Fruit fly (Drosophila melanogaster) whole organism: ENCODE data around the gene CG15561.
A peak's percentile ranks its signal among the peaks of the same experiment; 100 is the strongest.

Source experiments
- CG8478 ChIP-seq: fragments of >200 bp; optimal IDR thresholded peaks from 2 replicates; lab custom pipeline; 2018; ENCODE audit warnings: inconsistent platforms
- Dll ChIP-seq: fragments of >200 bp; optimal IDR thresholded peaks from 2 replicates; lab custom pipeline; 2017
- EcR ChIP-seq, 2 experiments: fragments of >200 bp; optimal IDR thresholded peaks; 2 replicates each; lab custom pipeline; 2017; ENCODE audit warnings: missing biosample characterization in 2 of 2, missing genetic modification characterization in 2 of 2, missing genetic modification reagents in 2 of 2
- pan ChIP-seq: fragments of >200 bp; optimal IDR thresholded peaks from 2 replicates; lab custom pipeline; 2017
- psq ChIP-seq: fragments of >200 bp; optimal IDR thresholded peaks from 2 replicates; lab custom pipeline; 2017
- usp ChIP-seq: fragments of >200 bp; optimal IDR thresholded peaks from 2 replicates; lab custom pipeline; 2017; ENCODE audit warnings: missing biosample characterization, missing genetic modification characterization, mixed read lengths

CG15561 gene

DNA sequence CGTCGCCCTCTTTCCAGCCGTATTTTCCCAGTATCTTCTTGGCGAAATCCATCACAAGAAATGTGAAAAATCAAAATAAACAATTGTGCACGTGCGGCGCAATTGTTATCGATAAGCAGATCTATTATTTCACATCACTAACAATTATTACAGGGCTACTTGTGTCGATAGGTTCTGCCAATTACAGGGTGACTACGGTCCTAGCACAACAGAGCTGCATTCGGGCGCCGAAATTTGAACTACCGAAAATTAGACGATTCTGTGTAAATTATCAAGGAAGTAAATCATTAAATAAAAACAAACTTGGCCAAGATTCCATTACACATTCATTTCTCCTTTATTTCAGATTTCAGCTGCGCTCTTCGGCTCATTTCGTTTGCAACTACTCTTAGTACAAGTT is at the start of gene CG15561:
CG15561 (minus strand) TSS at position 113 of the 400 bp plus-strand sequence.
- TF ChIP-seq CG8478 (lab: Kevin White, UChicago) = no peak
- no peak for TF ChIP-seq psq (lab: Kevin White, UChicago)
- no peak for TF ChIP-seq pan (lab: Kevin White, UChicago)
- TF ChIP-seq usp (GFP tag; lab: Kevin White, UChicago) = no peak
- no peak for TF ChIP-seq EcR (GFP tag; optimal IDR thresholded peaks at IDR 0.05; lab: Kevin White, UChicago)
- no peak for TF ChIP-seq Dll (lab: Kevin White, UChicago)

- TF ChIP-seq usp (GFP tag; lab: Kevin White, UChicago) = no peak
- no peak for TF ChIP-seq psq (lab: Kevin White, UChicago)
- TF ChIP-seq EcR (GFP tag; optimal IDR thresholded peaks at IDR 0.05; lab: Kevin White, UChicago) = no peak
- TF ChIP-seq Dll (lab: Kevin White, UChicago) = no peak
- TF ChIP-seq pan (lab: Kevin White, UChicago) = no peak
- no peak for TF ChIP-seq CG8478 (lab: Kevin White, UChicago)
These were observed 49.7 kb upstream of the CG15561 start, which contains the start of gene ppk24 for dm6 chr3R:31265430-31265829. TSS of gene ppk24 (plus strand) at chr3R:31265730.

dm6 chr3R:31263934-31264333 is 48.2 kb upstream of the CG15561 start:
- TF ChIP-seq pan (lab: Kevin White, UChicago) = no peak
- TF ChIP-seq psq (lab: Kevin White, UChicago) = no peak
- TF ChIP-seq CG8478 (lab: Kevin White, UChicago) = no peak

DNA sequence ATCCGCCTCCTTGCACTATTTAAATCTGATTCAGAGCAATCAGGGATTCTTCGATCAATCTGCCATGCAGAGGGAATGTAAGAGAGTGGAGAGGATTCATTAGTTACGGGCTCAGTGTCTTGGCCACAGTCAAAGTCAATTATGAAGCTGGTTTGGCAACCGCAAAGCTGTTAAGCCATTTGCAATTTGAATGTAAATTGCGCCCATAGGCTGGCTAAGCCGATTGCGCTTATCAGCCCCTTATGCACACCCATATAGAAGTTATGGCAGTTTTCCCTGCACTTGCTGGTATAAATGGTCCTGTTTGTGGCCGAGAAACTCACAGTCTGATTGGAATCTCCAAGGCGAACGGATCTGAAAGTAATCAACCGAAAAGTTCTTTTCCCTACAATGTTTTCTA is 46.6 kb upstream of the CG15561 start, which contains the start of gene CAH5:
CAH5 (plus strand) TSS at position 301 of the 400 bp plus-strand sequence.
- no peak for TF ChIP-seq usp (GFP tag; lab: Kevin White, UChicago)
- TF ChIP-seq Dll (lab: Kevin White, UChicago) = no peak
- no peak for TF ChIP-seq CG8478 (lab: Kevin White, UChicago)
- TF ChIP-seq psq (lab: Kevin White, UChicago) = no peak
- TF ChIP-seq pan (lab: Kevin White, UChicago) = no peak
- no peak for TF ChIP-seq EcR (GFP tag; optimal IDR thresholded peaks at IDR 0.05; lab: Kevin White, UChicago)

dm6 chr3R:31259947-31260346 is 44.2 kb upstream of the CG15561 start, which contains the start of gene CAH16:
TSS of gene CAH16 (plus strand) at chr3R:31260247.
- TF ChIP-seq Dll (lab: Kevin White, UChicago) (no peak), psq (lab: Kevin White, UChicago) (no peak), EcR (GFP tag; optimal IDR thresholded peaks at IDR 0.05; lab: Kevin White, UChicago) (no peak), CG8478 (lab: Kevin White, UChicago) (no peak), usp (GFP tag; lab: Kevin White, UChicago) (no peak), pan (lab: Kevin White, UChicago) (no peak)

DNA sequence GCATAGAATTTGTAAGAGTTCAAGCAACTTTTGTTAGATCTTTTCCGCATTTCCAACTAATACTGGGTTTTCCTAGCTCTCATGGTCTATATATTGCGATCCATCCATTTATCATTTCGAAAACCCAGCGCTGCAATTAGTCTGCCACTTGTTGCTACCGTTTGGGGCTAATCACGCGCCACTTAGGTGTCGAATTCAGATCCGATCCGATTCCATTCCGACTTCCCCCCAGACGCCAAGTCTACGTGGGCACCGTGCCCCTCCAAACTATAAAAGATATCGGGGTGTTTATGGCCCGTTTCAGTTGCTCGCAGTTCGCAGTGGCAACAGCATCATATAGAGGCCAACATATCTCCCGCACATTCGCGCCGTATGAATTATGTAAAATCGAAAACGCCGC is 41.6 kb upstream of the CG15561 start, which contains the start of gene CAH6:
CAH6 (plus strand) TSS at position 301 of the 400 bp plus-strand sequence.
- no peak for TF ChIP-seq CG8478 (lab: Kevin White, UChicago)
- TF ChIP-seq psq (lab: Kevin White, UChicago) = no peak
- TF ChIP-seq Dll (lab: Kevin White, UChicago) = no peak
- no peak for TF ChIP-seq usp (GFP tag; lab: Kevin White, UChicago)
- TF ChIP-seq pan (lab: Kevin White, UChicago) = no peak
- TF ChIP-seq EcR (GFP tag; optimal IDR thresholded peaks at IDR 0.05; lab: Kevin White, UChicago) = no peak

dm6 chr3R:31254808-31255207 is 39.1 kb upstream of the CG15561 start, which contains the start of the genes CG1750 and spn-F:
TSS of gene CG1750 (minus strand) at chr3R:31254900.
TSS of gene spn-F (plus strand) at chr3R:31255127.
- TF ChIP-seq pan (lab: Kevin White, UChicago) = no peak
- TF ChIP-seq usp (GFP tag; lab: Kevin White, UChicago) = no peak

DNA sequence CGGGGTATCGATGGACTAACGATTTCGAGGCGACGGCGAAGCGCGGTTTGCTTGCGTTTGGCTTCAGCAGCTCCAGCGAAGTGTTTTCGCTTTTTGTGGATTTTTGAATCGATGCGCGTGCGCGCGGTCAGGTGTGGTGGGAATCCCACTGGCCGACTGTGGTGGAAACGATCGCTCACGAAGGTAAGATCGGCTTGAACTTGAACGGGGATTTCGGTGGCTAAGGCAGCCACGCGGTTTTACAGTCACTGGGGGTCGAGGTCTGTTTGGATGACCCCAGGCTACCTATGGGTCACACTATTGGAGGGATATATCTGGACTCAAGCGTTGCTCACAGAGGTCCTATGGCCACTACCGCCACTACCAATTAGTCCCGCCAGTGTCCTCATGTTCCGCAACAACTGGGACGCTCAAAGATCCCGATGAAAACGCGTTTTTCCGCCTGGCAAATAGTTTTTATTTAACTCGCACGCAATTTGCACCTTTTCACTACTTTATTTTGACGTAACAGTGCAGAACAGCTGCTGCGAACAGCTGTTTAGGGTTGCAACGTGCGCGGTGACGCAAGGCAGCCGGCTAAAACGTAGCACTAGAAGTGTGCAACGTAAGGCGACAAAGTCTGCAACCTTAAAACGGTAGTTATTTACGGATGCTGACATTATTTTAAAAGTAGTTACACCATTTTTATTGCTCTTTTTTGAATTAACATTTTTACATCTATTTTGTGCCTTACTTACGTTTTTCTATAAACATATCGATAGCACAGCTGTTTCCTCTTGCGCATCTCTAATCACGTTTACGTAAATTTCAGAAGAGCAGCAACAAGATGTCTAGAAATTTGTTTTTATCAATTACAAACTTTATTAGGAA is 36.6 kb upstream of the CG15561 start, which contains the start of the genes qless and mRpL32:
qless (minus strand) TSS at position 516 of the 870 bp plus-strand sequence.
mRpL32 (plus strand) TSS at position 780 of the 870 bp plus-strand sequence.
- no peak for TF ChIP-seq CG8478 (lab: Kevin White, UChicago)
- TF ChIP-seq Dll (lab: Kevin White, UChicago) = no peak
- no peak for TF ChIP-seq psq (lab: Kevin White, UChicago)
- TF ChIP-seq EcR (GFP tag; optimal IDR thresholded peaks at IDR 0.05; lab: Kevin White, UChicago) = no peak
- no peak for TF ChIP-seq usp (GFP tag; lab: Kevin White, UChicago)
- TF ChIP-seq pan (lab: Kevin White, UChicago) = no peak

- peak in 1 of 2 experiments; percentile 18 for TF ChIP-seq EcR (GFP tag; optimal IDR thresholded peaks at IDR 0.05; lab: Kevin White, UChicago)
- no peak for TF ChIP-seq usp (GFP tag; lab: Kevin White, UChicago)
These were observed 35.5 kb upstream of the CG15561 start for dm6 chr3R:31251130-31251770.

DNA sequence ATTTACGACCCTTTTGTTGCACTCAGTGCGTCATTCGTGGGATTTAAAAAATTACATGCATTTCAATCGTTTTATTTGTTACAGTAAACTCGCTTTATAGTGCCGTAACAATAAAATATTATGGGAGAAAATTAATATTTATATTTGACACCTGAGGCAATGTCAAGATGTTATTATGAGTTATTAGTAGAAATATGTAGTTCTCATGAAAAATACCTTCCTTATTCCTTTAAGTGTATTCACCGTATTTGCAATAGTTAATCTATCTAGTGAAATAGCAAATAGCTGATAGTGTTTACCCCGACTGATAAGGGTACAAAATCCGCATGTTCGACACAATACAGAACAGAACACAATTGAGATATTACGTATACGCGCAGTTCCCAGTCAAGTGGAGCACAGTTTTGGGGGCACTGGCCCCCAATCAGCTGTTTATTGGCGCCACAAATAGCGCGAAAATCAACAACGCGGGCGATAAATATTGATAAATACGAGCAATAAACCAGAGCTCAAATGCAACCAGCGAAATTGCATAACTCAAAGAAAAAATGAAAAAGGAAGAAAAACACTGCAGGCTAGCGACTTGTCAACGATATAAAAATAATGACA is 34.8 kb upstream of the CG15561 start:
- TF ChIP-seq EcR (GFP tag; optimal IDR thresholded peaks at IDR 0.05; lab: Kevin White, UChicago) = no peak
- no peak for TF ChIP-seq Dll (lab: Kevin White, UChicago)
- TF ChIP-seq CG8478 (lab: Kevin White, UChicago) = no peak
- no peak for TF ChIP-seq pan (lab: Kevin White, UChicago)
- TF ChIP-seq usp (GFP tag; lab: Kevin White, UChicago) = no peak
- no peak for TF ChIP-seq psq (lab: Kevin White, UChicago)
